Fruit fly (Drosophila melanogaster): ENCODE data around the gene Tnpo-SR.

The Tnpo-SR gene

DNA sequence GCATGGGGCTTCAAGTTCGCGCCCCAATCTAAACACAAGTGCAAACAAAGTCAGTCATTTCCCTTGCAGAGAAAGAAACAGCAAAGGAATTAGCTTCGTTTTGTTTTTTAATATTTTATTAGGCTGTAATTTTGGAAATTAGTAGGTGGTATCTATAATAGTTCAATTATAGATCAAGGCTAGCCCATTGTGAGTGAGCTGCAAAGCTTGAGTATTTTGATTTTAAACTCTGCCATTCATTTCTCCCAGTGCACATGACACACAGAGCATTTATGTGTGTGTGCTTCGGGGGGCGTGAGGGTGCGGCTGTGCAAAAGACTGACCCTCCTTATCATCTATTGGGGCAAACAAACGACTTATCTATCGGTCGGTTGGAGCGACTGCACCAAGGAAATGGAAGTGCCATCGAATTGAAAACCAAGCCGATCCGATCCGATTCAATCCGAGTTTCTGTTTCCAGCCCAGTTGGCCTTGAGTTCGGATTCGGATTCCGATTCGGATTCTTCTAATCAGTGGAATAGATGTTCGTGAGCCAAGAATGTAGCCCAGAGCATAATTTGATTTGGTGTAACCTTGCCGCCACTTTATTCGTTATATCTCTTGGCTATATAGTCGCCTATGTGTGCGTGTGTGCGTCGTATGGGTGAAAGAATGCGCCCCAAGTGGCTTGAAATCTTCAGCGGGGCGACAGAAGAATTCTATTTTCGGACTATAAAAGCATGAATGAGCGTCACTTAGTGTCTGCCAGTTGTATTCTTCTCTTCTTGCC lies 28.2 kb upstream of the Tnpo-SR start (continued):
- TF ChIP-seq CG3032 (tag; optimal IDR thresholded peaks at IDR 0.05) = no peak
- TF ChIP-seq CG7368 (GFP tag; optimal IDR thresholded peaks at IDR 0.05) = no peak
- no peak for TF ChIP-seq Smox (GFP tag; optimal IDR thresholded peaks at IDR 0.05)
- peak; percentile 4 for TF ChIP-seq CG3919 (GFP tag; optimal IDR thresholded peaks at IDR 0.05)

DNA sequence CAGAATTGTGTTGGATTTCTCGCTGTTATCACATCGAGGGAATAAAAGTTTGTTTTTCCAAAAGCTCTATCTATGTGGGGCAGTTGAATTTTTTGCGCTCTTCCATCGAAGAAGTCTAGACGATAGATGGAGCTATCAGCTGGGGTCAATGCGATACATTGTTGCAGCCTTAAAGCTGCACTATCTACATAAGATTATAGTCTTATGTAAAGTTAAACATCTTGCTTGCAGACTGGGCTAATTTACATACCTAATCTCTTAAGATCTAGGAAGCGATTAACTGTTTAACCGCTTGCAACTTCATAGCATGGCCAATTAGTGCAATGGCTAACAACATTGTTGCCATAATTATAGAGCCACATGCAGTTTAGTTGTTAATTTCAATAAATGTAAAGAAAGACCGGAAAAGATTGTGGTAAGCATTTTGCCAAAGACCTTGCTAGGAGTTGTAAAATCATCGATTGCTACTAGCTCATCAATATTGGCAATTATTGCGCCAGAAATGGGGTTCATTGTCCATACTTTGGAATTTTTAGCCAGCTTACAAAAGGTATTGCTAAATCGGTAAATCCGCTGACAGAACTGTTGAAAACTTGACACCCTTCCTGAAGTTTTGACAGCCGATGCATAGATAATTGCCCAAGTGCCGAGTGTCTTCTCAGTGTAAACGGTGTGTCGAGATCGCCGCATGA lies 27.4 kb upstream of the Tnpo-SR start:
- TF ChIP-seq acj6 (GFP tag; optimal IDR thresholded peaks at IDR 0.05) = no peak
- peak; percentile 48 for TF ChIP-seq dsx (GFP tag; optimal IDR thresholded peaks at IDR 0.05; ENCODE audit: poor library complexity, severe bottlenecking)

DNA sequence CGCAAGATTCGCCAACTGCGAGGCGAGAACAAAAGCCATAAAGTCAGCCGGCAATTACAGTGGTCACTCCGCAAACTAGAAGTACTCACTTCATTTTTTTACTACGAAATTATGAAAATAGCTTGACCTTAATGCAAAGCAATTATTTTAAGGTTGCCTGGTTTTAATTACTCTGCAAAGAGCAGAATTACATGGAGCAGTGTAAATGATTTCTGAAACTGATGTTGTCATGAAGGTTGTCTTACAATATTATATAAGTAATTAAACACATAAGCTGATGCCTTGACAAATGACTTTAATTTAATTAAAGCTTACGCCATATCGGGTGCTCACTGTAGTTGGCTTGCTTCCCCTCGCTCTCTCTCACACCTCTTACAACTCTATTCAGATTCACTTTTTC lies 25.5 kb upstream of the Tnpo-SR start:
- TF ChIP-seq Smox (GFP tag; optimal IDR thresholded peaks at IDR 0.05) (peak; percentile 61), esn (GFP tag; optimal IDR thresholded peaks at IDR 0.05) (peak; percentile 81), Eip75B (GFP tag; optimal IDR thresholded peaks at IDR 0.05) (peak; percentile 71), Ets21C (GFP tag; optimal IDR thresholded peaks at IDR 0.05) (peak; percentile 64), Hr4 (GFP tag; optimal IDR thresholded peaks at IDR 0.05) (peak; percentile 74), Ets96B (tag; optimal IDR thresholded peaks at IDR 0.05) (peak; percentile 80), Lpt (GFP tag; optimal IDR thresholded peaks at IDR 0.05) (peak; percentile 68), Hr38 (GFP tag; optimal IDR thresholded peaks at IDR 0.05) (no peak), fd59A (GFP tag; optimal IDR thresholded peaks at IDR 0.05) (peak; percentile 88), CG10669 (GFP tag; optimal IDR thresholded peaks at IDR 0.05) (peak; percentile 91), CG6808 (GFP tag; optimal IDR thresholded peaks at IDR 0.05) (peak; percentile 91), CG8319 (GFP tag; optimal IDR thresholded peaks at IDR 0.05) (peak; percentile 70), Sox15 (GFP tag; optimal IDR thresholded peaks at IDR 0.05) (peak; percentile 60), Eip93F (GFP tag; optimal IDR thresholded peaks at IDR 0.05) (no peak), CG6854 (GFP tag; optimal IDR thresholded peaks at IDR 0.05) (no peak), Met (GFP tag; optimal IDR thresholded peaks at IDR 0.05) (peak; percentile 78), CG15336 (GFP tag; IDR thresholded peaks at IDR 0.05) (peak; percentile 82), Hr39 (GFP tag; optimal IDR thresholded peaks at IDR 0.05) (peak; percentile 78), CG16779 (tag; optimal IDR thresholded peaks at IDR 0.05) (peak; percentile 48), cyc (GFP tag; optimal IDR thresholded peaks at IDR 0.05) (peak; percentile 70), CG1621 (tag; optimal IDR thresholded peaks at IDR 0.05) (peak; percentile 79), Eip78C (GFP tag) (peak; percentile 94), Gug (GFP tag; IDR thresholded peaks at IDR 0.05) (peak; percentile 79), acj6 (GFP tag; optimal IDR thresholded peaks at IDR 0.05) (peak; percentile 86), CG3032 (tag; optimal IDR thresholded peaks at IDR 0.05) (peak; percentile 90), CG4318 (GFP tag; optimal IDR thresholded peaks at IDR 0.05) (peak; percentile 59), salr (GFP tag; optimal IDR thresholded peaks at IDR 0.05) (peak; percentile 69 to 79), fd85E (GFP tag; optimal IDR thresholded peaks at IDR 0.05) (no peak), Sox14 (GFP tag; optimal IDR thresholded peaks at IDR 0.05) (peak; percentile 86), topi (GFP tag; optimal IDR thresholded peaks at IDR 0.05) (peak; percentile 67), achi (GFP tag; optimal IDR thresholded peaks at IDR 0.05) (peak; percentile 84), dac (GFP tag; optimal IDR thresholded peaks at IDR 0.05) (peak; percentile 36), fkh (GFP tag; optimal IDR thresholded peaks at IDR 0.05) (no peak), svp (GFP tag) (peak; percentile 90), CG11762 (GFP tag; optimal IDR thresholded peaks at IDR 0.05; ENCODE audit: insufficient read depth) (peak; percentile 77), CG6792 (GFP tag; optimal IDR thresholded peaks at IDR 0.05) (peak; percentile 76), CG10631 (GFP tag; optimal IDR thresholded peaks at IDR 0.05) (peak; percentile 84), CG11902 (GFP tag; optimal IDR thresholded peaks at IDR 0.05) (peak; percentile 67), OdsH (GFP tag; optimal IDR thresholded peaks at IDR 0.05) (peak; percentile 84), ss (GFP tag; optimal IDR thresholded peaks at IDR 0.05) (peak; percentile 83 to 87), Sox102F (GFP tag; optimal IDR thresholded peaks at IDR 0.05) (no peak), CG32006 (GFP tag; optimal IDR thresholded peaks at IDR 0.05) (peak; percentile 86)
